Worm (Caenorhabditis elegans) whole organism, L1 larva: ENCODE results near the gene K09F6.6.

Source experiments
- C34B4.2 ChIP-seq: sonication (generic microtip); optimal IDR thresholded peaks from 2 replicates; lab custom pipeline; 2017; ENCODE audit warnings: mild to moderate bottlenecking, missing genetic modification characterization, missing compliant biosample characterization
- ama-1 ChIP-seq: fragments of 150-350 bp; optimal IDR thresholded peaks from 2 replicates; lab custom pipeline; 2014
- ceh-8 ChIP-seq: fragments of 200-800 bp; sonication (Bioruptor generic); optimal IDR thresholded peaks from 2 replicates; lab custom pipeline; 2018; ENCODE audit warnings: mild to moderate bottlenecking, missing genetic modification characterization, moderate library complexity, missing compliant biosample characterization
- efl-3 ChIP-seq: fragments of 200-800 bp; sonication (Bioruptor generic); optimal IDR thresholded peaks from 2 replicates; lab custom pipeline; 2018; ENCODE audit warnings: mild to moderate bottlenecking, missing genetic modification characterization, missing compliant biosample characterization
- fkh-10 ChIP-seq: sonication (generic microtip); optimal IDR thresholded peaks from 2 replicates; lab custom pipeline; 2017; ENCODE audit warnings: missing biosample characterization, missing genetic modification reagents, missing genetic modification characterization
- lin-13 ChIP-seq: fragments of 150-350 bp; optimal IDR thresholded peaks from 2 replicates; lab custom pipeline; 2014; ENCODE audit warnings: missing biosample characterization, missing genetic modification reagents, missing genetic modification characterization
- mdl-1 ChIP-seq, 2 experiments: fragments of 150-350 bp; optimal IDR thresholded peaks; 2 replicates each; lab custom pipeline; 2014 to 2017; ENCODE audit warnings: missing biosample characterization in 2 of 2, missing genetic modification characterization in 2 of 2, inconsistent platforms in 1 of 2
- nhr-77 ChIP-seq: fragments of 150-350 bp; optimal IDR thresholded peaks from 2 replicates; lab custom pipeline; 2014; ENCODE audit warnings: missing biosample characterization, missing genetic modification characterization
- skn-1 ChIP-seq: fragments of 150-350 bp; optimal IDR thresholded peaks from 2 replicates; lab custom pipeline; 2014; ENCODE audit warnings: missing biosample characterization, missing genetic modification characterization
- sox-4 ChIP-seq: sonication (generic microtip); optimal IDR thresholded peaks from 2 replicates; lab custom pipeline; 2016; ENCODE audit warnings: missing genetic modification characterization, missing compliant biosample characterization
- tbx-2 ChIP-seq: sonication (generic microtip); optimal IDR thresholded peaks from 2 replicates; lab custom pipeline; 2016; ENCODE audit warnings: missing genetic modification characterization, missing compliant biosample characterization
- xbp-1 ChIP-seq: sonication (generic microtip); optimal IDR thresholded peaks from 2 replicates; lab custom pipeline; 2016; ENCODE audit warnings: missing genetic modification characterization, missing compliant biosample characterization

ce11 chrII:2322857-2323518 lies 43.9 kb upstream of the K09F6.6 start, which contains the start of the genes ZK1240.6 and ZK1240.2:
- no peak for TF ChIP-seq sox-4 (tag; lab: Kevin White, UChicago)
- no peak for TF ChIP-seq nhr-77 (tag; lab: Kevin White, UChicago)
- no peak for TF ChIP-seq ama-1 (lab: Kevin White, UChicago)
- TF ChIP-seq skn-1 (tag; lab: Kevin White, UChicago), result no peak
- no peak for TF ChIP-seq xbp-1
- TF ChIP-seq efl-3, result no peak
- no peak for TF ChIP-seq tbx-2 (tag; lab: Kevin White, UChicago)
- no peak for TF ChIP-seq lin-13 (GFP tag; lab: Kevin White, UChicago)
- no peak for TF ChIP-seq C34B4.2 (tag; lab: Kevin White, UChicago)
- no peak for TF ChIP-seq mdl-1 (tag; optimal IDR thresholded peaks at IDR 0.05; lab: Kevin White, UChicago)
- TF ChIP-seq fkh-10, result no peak
- TF ChIP-seq ceh-8 (GFP tag; lab: Kevin White, UChicago), result no peak
